Fruit fly (Drosophila melanogaster) whole organism, embryonic: Measurements from ENCODE around the gene CG12362.

Experiments used
- ATbp ChIP-seq: fragments of 200-800 bp; sonication (Bioruptor generic); optimal IDR thresholded peaks from 2 replicates; lab custom pipeline; 2017; ENCODE audit warnings: missing biosample characterization, mild to moderate bottlenecking, missing genetic modification characterization, missing genetic modification reagents
- Aef1 ChIP-seq: fragments of 200-800 bp; sonication (Bioruptor generic); IDR thresholded peaks from 3 replicates; pipeline ENCODE4 v1.3.6; 2022; ENCODE audit warnings: missing biosample characterization, missing genetic modification characterization
- BEAF-32 ChIP-seq: fragments of 200-800 bp; sonication (Bioruptor generic); optimal IDR thresholded peaks from 3 replicates; lab custom pipeline; 2017; ENCODE audit warnings: missing biosample characterization, missing genetic modification characterization, mild to moderate bottlenecking, moderate library complexity, missing genetic modification reagents
- Bdp1 ChIP-seq: fragments of 200-800 bp; sonication (Bioruptor generic); optimal IDR thresholded peaks from 3 replicates; lab custom pipeline; 2016; ENCODE audit warnings: missing biosample characterization, missing genetic modification characterization
- Bteb2 ChIP-seq: fragments of 200-800 bp; sonication (Bioruptor generic); optimal IDR thresholded peaks from 2 replicates; lab custom pipeline; 2016; ENCODE audit warnings: missing biosample characterization, missing genetic modification characterization
- C15 ChIP-seq: fragments of 200-800 bp; sonication (Bioruptor generic); IDR thresholded peaks from 3 replicates; pipeline ENCODE4 v1.3.6; 2022; ENCODE audit warnings: missing biosample characterization, missing genetic modification characterization
- CG10267 ChIP-seq: fragments of 200-800 bp; sonication (Bioruptor generic); optimal IDR thresholded peaks from 2 replicates; lab custom pipeline; 2018; ENCODE audit warnings: missing biosample characterization, mild to moderate bottlenecking, missing genetic modification characterization, moderate library complexity
- CG11696 ChIP-seq: fragments of 200-800 bp; sonication (Bioruptor generic); IDR thresholded peaks from 2 replicates; pipeline ENCODE4 v1.3.6; 2022; ENCODE audit warnings: missing biosample characterization, missing genetic modification characterization
- CG12236 ChIP-seq: fragments of 200-800 bp; sonication (Bioruptor generic); optimal IDR thresholded peaks from 2 replicates; lab custom pipeline; 2016; ENCODE audit warnings: missing biosample characterization, missing genetic modification characterization
- CG12659 ChIP-seq: fragments of 200-800 bp; sonication (Bioruptor generic); optimal IDR thresholded peaks from 3 replicates; lab custom pipeline; 2017; ENCODE audit warnings: mild to moderate bottlenecking, missing biosample characterization, missing genetic modification reagents, missing genetic modification characterization
- CG13424 ChIP-seq: fragments of 200-800 bp; sonication (Bioruptor generic); optimal IDR thresholded peaks from 2 replicates; lab custom pipeline; 2019; ENCODE audit warnings: missing biosample characterization, mild to moderate bottlenecking, missing genetic modification characterization, moderate library complexity
- CG14667 ChIP-seq: fragments of 200-800 bp; sonication (Bioruptor generic); IDR thresholded peaks from 2 replicates; pipeline ENCODE4 v1.3.6; 2022; ENCODE audit warnings: missing biosample characterization, missing genetic modification characterization
- CG1603 ChIP-seq: fragments of 200-800 bp; sonication (Bioruptor generic); optimal IDR thresholded peaks from 2 replicates; lab custom pipeline; 2019; ENCODE audit warnings: missing biosample characterization, mild to moderate bottlenecking, missing genetic modification characterization, moderate library complexity
- CG17328 ChIP-seq: fragments of 200-800 bp; sonication (Bioruptor generic); IDR thresholded peaks from 2 replicates; pipeline ENCODE4 v1.3.6; 2022; ENCODE audit warnings: missing biosample characterization, missing genetic modification characterization
- CG17912 ChIP-seq: fragments of 200-800 bp; sonication (Bioruptor generic); optimal IDR thresholded peaks from 2 replicates; lab custom pipeline; 2018; ENCODE audit warnings: missing biosample characterization, mild to moderate bottlenecking, missing genetic modification characterization
- CG33557 ChIP-seq: fragments of 200-800 bp; sonication (Bioruptor generic); optimal IDR thresholded peaks from 2 replicates; lab custom pipeline; 2019; ENCODE audit warnings: missing biosample characterization, mild to moderate bottlenecking, missing genetic modification characterization, moderate library complexity
- CG6791 ChIP-seq: fragments of 200-800 bp; sonication (Bioruptor generic); IDR thresholded peaks from 3 replicates; pipeline ENCODE4 v1.3.6; 2022; ENCODE audit warnings: missing biosample characterization, missing genetic modification characterization; ENCODE audit not compliant: partially characterized antibody
- CG7839 ChIP-seq: fragments of 200-800 bp; sonication (Bioruptor generic); optimal IDR thresholded peaks from 3 replicates; lab custom pipeline; 2018; ENCODE audit warnings: missing biosample characterization, mild to moderate bottlenecking, missing genetic modification characterization, moderate library complexity
- CG8478 ChIP-seq: fragments of >200 bp; optimal IDR thresholded peaks from 2 replicates; lab custom pipeline; 2018
- CG9876 ChIP-seq: fragments of 200-800 bp; sonication (Bioruptor generic); optimal IDR thresholded peaks from 2 replicates; lab custom pipeline; 2016; ENCODE audit warnings: missing biosample characterization, missing genetic modification characterization
- Eip74EF ChIP-seq, 2 experiments: fragments of 200-800 bp in 1 of 2; fragments of >200 bp in 1 of 2; sonication (Bioruptor generic) in 1 of 2; optimal IDR thresholded peaks; 2 replicates each; lab custom pipeline; 2017 to 2019; ENCODE audit warnings: missing biosample characterization in 2 of 2, missing genetic modification characterization in 2 of 2, mild to moderate bottlenecking in 1 of 2, moderate library complexity in 1 of 2
- Gsc ChIP-seq: fragments of 200-800 bp; sonication (Bioruptor generic); IDR thresholded peaks from 2 replicates; pipeline ENCODE4 v1.3.6; 2022; ENCODE audit warnings: missing biosample characterization, missing genetic modification characterization
- HLH54F ChIP-seq: fragments of 200-800 bp; sonication (Bioruptor generic); optimal IDR thresholded peaks from 3 replicates; lab custom pipeline; 2016; ENCODE audit warnings: missing biosample characterization, missing genetic modification characterization
- Kr ChIP-seq: fragments of 200-800 bp; sonication (Bioruptor generic); optimal IDR thresholded peaks from 2 replicates; lab custom pipeline; 2017; ENCODE audit warnings: missing biosample characterization, mild to moderate bottlenecking, missing genetic modification characterization
- MTF-1 ChIP-seq: fragments of 200-800 bp; sonication (Bioruptor generic); optimal IDR thresholded peaks from 2 replicates; lab custom pipeline; 2018; ENCODE audit warnings: missing biosample characterization, mild to moderate bottlenecking, missing genetic modification characterization, borderline replicate concordance
- Myb ChIP-seq: fragments of 200-800 bp; sonication (Bioruptor generic); optimal IDR thresholded peaks from 2 replicates; lab custom pipeline; 2016; ENCODE audit warnings: missing biosample characterization, missing genetic modification characterization
- NK7.1 ChIP-seq: fragments of 200-800 bp; sonication (Bioruptor generic); optimal IDR thresholded peaks from 3 replicates; lab custom pipeline; 2016; ENCODE audit warnings: missing biosample characterization, missing genetic modification characterization
- NfI ChIP-seq: fragments of 200-800 bp; sonication (Bioruptor generic); optimal IDR thresholded peaks from 3 replicates; lab custom pipeline; 2018; ENCODE audit warnings: missing biosample characterization, mild to moderate bottlenecking, missing genetic modification characterization, moderate library complexity
- Oaz ChIP-seq: fragments of 200-800 bp; sonication (Bioruptor generic); IDR thresholded peaks from 2 replicates; pipeline ENCODE4 v1.3.6; 2022; ENCODE audit warnings: missing biosample characterization, missing genetic modification characterization
- Poxn ChIP-seq: fragments of 200-800 bp; sonication (Bioruptor generic); IDR thresholded peaks from 2 replicates; pipeline ENCODE4 v1.3.6; 2022; ENCODE audit warnings: missing biosample characterization, missing genetic modification characterization
- Vsx1 ChIP-seq: fragments of 200-800 bp; sonication (Bioruptor generic); optimal IDR thresholded peaks from 2 replicates; lab custom pipeline; 2017; ENCODE audit warnings: missing biosample characterization, mild to moderate bottlenecking, missing genetic modification characterization, missing genetic modification reagents
- amos ChIP-seq: fragments of 200-800 bp; sonication (Bioruptor generic); IDR thresholded peaks from 2 replicates; pipeline ENCODE4 v1.3.6; 2022; ENCODE audit warnings: missing biosample characterization, missing genetic modification characterization; ENCODE audit not compliant: partially characterized antibody
- bab2 ChIP-seq: fragments of 200-800 bp; sonication (Bioruptor generic); optimal IDR thresholded peaks from 2 replicates; lab custom pipeline; 2016; ENCODE audit warnings: missing biosample characterization, missing genetic modification characterization
- bcd ChIP-seq: fragments of 200-800 bp; sonication (Bioruptor generic); optimal IDR thresholded peaks from 2 replicates; lab custom pipeline; 2017; ENCODE audit warnings: missing biosample characterization, mild to moderate bottlenecking, missing genetic modification characterization
- dysf ChIP-seq: fragments of 200-800 bp; sonication (Bioruptor generic); IDR thresholded peaks from 3 replicates; pipeline ENCODE4 v1.3.6; 2022; ENCODE audit warnings: missing biosample characterization, missing genetic modification characterization
- fu2 ChIP-seq: fragments of 200-800 bp; sonication (Bioruptor generic); optimal IDR thresholded peaks from 2 replicates; lab custom pipeline; 2016; ENCODE audit warnings: missing biosample characterization, missing genetic modification characterization
- gfzf ChIP-seq: fragments of 200-800 bp; sonication (Bioruptor generic); optimal IDR thresholded peaks from 2 replicates; lab custom pipeline; 2016; ENCODE audit warnings: missing biosample characterization, mild to moderate bottlenecking, missing genetic modification characterization, moderate library complexity
- grn ChIP-seq: fragments of 200-800 bp; sonication (Bioruptor generic); optimal IDR thresholded peaks from 3 replicates; lab custom pipeline; 2017; ENCODE audit warnings: missing biosample characterization, missing genetic modification characterization
- hb ChIP-seq: fragments of 200-800 bp; sonication (Bioruptor generic); IDR thresholded peaks from 3 replicates; pipeline ENCODE4 v1.3.6; 2022; ENCODE audit warnings: missing biosample characterization, missing genetic modification characterization; ENCODE audit not compliant: partially characterized antibody
- jumu ChIP-seq: fragments of 200-800 bp; sonication (Bioruptor generic); optimal IDR thresholded peaks from 3 replicates; lab custom pipeline; 2016; ENCODE audit warnings: missing biosample characterization, missing genetic modification characterization
- kah ChIP-seq: fragments of 200-800 bp; sonication (Bioruptor generic); optimal IDR thresholded peaks from 2 replicates; lab custom pipeline; 2018; ENCODE audit warnings: missing biosample characterization, mild to moderate bottlenecking, missing genetic modification characterization
- kay ChIP-seq: fragments of 200-800 bp; sonication (Bioruptor generic); optimal IDR thresholded peaks from 2 replicates; lab custom pipeline; 2016; ENCODE audit warnings: missing biosample characterization, missing genetic modification characterization
- nerfin-1 ChIP-seq: fragments of 200-800 bp; sonication (Bioruptor generic); optimal IDR thresholded peaks from 3 replicates; lab custom pipeline; 2019; ENCODE audit warnings: missing biosample characterization, mild to moderate bottlenecking, missing genetic modification characterization, moderate library complexity
- phol ChIP-seq: fragments of 200-800 bp; sonication (Bioruptor generic); optimal IDR thresholded peaks from 3 replicates; lab custom pipeline; 2018; ENCODE audit warnings: missing biosample characterization, mild to moderate bottlenecking, missing genetic modification characterization, moderate library complexity
- pros ChIP-seq: fragments of 200-800 bp; sonication (Bioruptor generic); optimal IDR thresholded peaks from 3 replicates; lab custom pipeline; 2019; ENCODE audit warnings: missing biosample characterization, mild to moderate bottlenecking, missing genetic modification characterization, moderate library complexity
- run ChIP-seq: fragments of 200-800 bp; sonication (Bioruptor generic); optimal IDR thresholded peaks from 3 replicates; lab custom pipeline; 2018; ENCODE audit warnings: missing biosample characterization, mild to moderate bottlenecking, missing genetic modification characterization
- salm ChIP-seq: fragments of 200-800 bp; sonication (Bioruptor generic); optimal IDR thresholded peaks from 2 replicates; lab custom pipeline; 2018; ENCODE audit warnings: missing biosample characterization, mild to moderate bottlenecking, missing genetic modification characterization
- sens-2 ChIP-seq: fragments of 200-800 bp; sonication (Bioruptor generic); IDR thresholded peaks from 2 replicates; pipeline ENCODE4 v1.3.6; 2022; ENCODE audit warnings: missing biosample characterization, missing genetic modification characterization
- sima ChIP-seq: fragments of 200-800 bp; sonication (Bioruptor generic); optimal IDR thresholded peaks from 2 replicates; lab custom pipeline; 2016; ENCODE audit warnings: missing biosample characterization, missing genetic modification characterization
- tgo ChIP-seq: fragments of 200-800 bp; sonication (Bioruptor generic); IDR thresholded peaks from 3 replicates; pipeline ENCODE4 v1.3.6; 2022; ENCODE audit warnings: missing biosample characterization, missing genetic modification characterization
- tx ChIP-seq: fragments of 200-800 bp; sonication (Bioruptor generic); optimal IDR thresholded peaks from 2 replicates; lab custom pipeline; 2016; ENCODE audit warnings: missing biosample characterization, missing genetic modification characterization
- vvl ChIP-seq: fragments of 200-800 bp; sonication (Bioruptor generic); IDR thresholded peaks from 2 replicates; pipeline ENCODE4 v1.3.6; 2022; ENCODE audit warnings: missing biosample characterization, missing genetic modification characterization

CG12362 gene

dm6 chr3L:10428027-10428426 lies 15.4 kb downstream of the CG12362 start (continued):
- TF ChIP-seq CG1603 (tag; lab: Kevin White, UChicago) (peak; percentile 0), grn (GFP tag; lab: Kevin White, UChicago) (no peak), tgo (GFP tag; lab: Robert Waterston, UW) (no peak), C15 (GFP tag; lab: Robert Waterston, UW) (no peak), gfzf (no peak), hb (GFP tag; lab: Robert Waterston, UW) (no peak), kah (GFP tag; lab: Kevin White, UChicago) (no peak), CG17912 (GFP tag; lab: Kevin White, UChicago) (no peak), ATbp (GFP tag; lab: Kevin White, UChicago) (peak; percentile 63), CG11696 (GFP tag; lab: Robert Waterston, UW) (no peak), CG33557 (GFP tag; lab: Kevin White, UChicago) (no peak), sens-2 (no peak), kay (no peak), jumu (GFP tag; lab: Kevin White, UChicago) (no peak), CG14667 (GFP tag; lab: Robert Waterston, UW) (no peak), dysf (GFP tag; lab: Robert Waterston, UW) (0 out of 3 replicates have a peak, but pooled peaks have one; percentile 25), BEAF-32 (GFP tag; lab: Kevin White, UChicago) (no peak), CG9876 (GFP tag; lab: Kevin White, UChicago) (no peak), CG6791 (no peak), CG12236 (no peak), CG10267 (tag; lab: Kevin White, UChicago) (peak; percentile 30), MTF-1 (GFP tag; lab: Kevin White, UChicago) (no peak), Bteb2 (no peak), CG12659 (GFP tag; lab: Kevin White, UChicago) (no peak), CG7839 (peak; percentile 48), phol (tag; lab: Kevin White, UChicago) (peak; percentile 70), Eip74EF (GFP tag; optimal IDR thresholded peaks at IDR 0.05; lab: Kevin White, UChicago) (peak in 1 of 2 experiments; percentile 23), Aef1 (GFP tag; lab: Robert Waterston, UW) (no peak), vvl (GFP tag; lab: Robert Waterston, UW) (no peak; the same call in 1 of the 2 replicates), CG8478 (lab: Kevin White, UChicago) (no peak), bcd (GFP tag; lab: Kevin White, UChicago) (peak; percentile 17), amos (no peak), HLH54F (GFP tag; lab: Kevin White, UChicago) (no peak), tx (GFP tag; lab: Kevin White, UChicago) (no peak), NfI (GFP tag; lab: Kevin White, UChicago) (no peak), CG17328 (GFP tag; lab: Robert Waterston, UW) (no peak), Myb (GFP tag; lab: Kevin White, UChicago) (no peak), Gsc (GFP tag; lab: Robert Waterston, UW) (no peak), salm (tag; lab: Kevin White, UChicago) (no peak), Vsx1 (GFP tag; lab: Kevin White, UChicago) (no peak), pros (GFP tag; lab: Kevin White, UChicago) (no peak), Poxn (GFP tag; lab: Robert Waterston, UW) (no peak), nerfin-1 (tag; lab: Kevin White, UChicago) (peak; percentile 28), run (tag; lab: Kevin White, UChicago) (peak; percentile 33), Bdp1 (GFP tag; lab: Kevin White, UChicago) (no peak), CG13424 (tag; lab: Kevin White, UChicago) (peak; percentile 56), Oaz (GFP tag; lab: Robert Waterston, UW) (no peak), Kr (GFP tag; lab: Kevin White, UChicago) (no peak), bab2 (GFP tag; lab: Kevin White, UChicago) (no peak), fu2 (GFP tag; lab: Kevin White, UChicago) (no peak), sima (no peak), NK7.1 (GFP tag; lab: Kevin White, UChicago) (no peak)
